Worm (Caenorhabditis elegans) whole organism, young adult: ENCODE measurements around the gene T26H5.8.

Experiments
- F22D6.2 ChIP-seq: sonication (generic microtip); optimal IDR thresholded peaks from 2 replicates; lab custom pipeline; 2016; ENCODE audit warnings: mild to moderate bottlenecking, missing genetic modification characterization, missing compliant biosample characterization
- F23B12.7 ChIP-seq: sonication (generic microtip); optimal IDR thresholded peaks from 2 replicates; lab custom pipeline; 2017; ENCODE audit warnings: missing genetic modification characterization, mild to moderate bottlenecking, missing compliant biosample characterization, antibody characterized with exemption, moderate library complexity; ENCODE audit not compliant: insufficient read depth
- ceh-79 ChIP-seq: sonication (generic microtip); optimal IDR thresholded peaks from 2 replicates; lab custom pipeline; 2017; ENCODE audit warnings: mild to moderate bottlenecking, missing genetic modification characterization, missing compliant biosample characterization
- dox-1 ChIP-seq: fragments of 200-800 bp; sonication (Bioruptor generic); IDR thresholded peaks from 2 replicates; pipeline ENCODE4 v1.3.6; 2022; ENCODE audit warnings: missing genetic modification reagents, missing genetic modification characterization, missing compliant biosample characterization
- dpl-1 ChIP-seq: fragments of 150-350 bp; optimal IDR thresholded peaks from 2 replicates; lab custom pipeline; 2014; ENCODE audit warnings: missing biosample characterization, missing genetic modification reagents, missing genetic modification characterization
- efl-1 ChIP-seq: fragments of 150-350 bp; optimal IDR thresholded peaks from 2 replicates; lab custom pipeline; 2014; ENCODE audit warnings: missing biosample characterization, missing genetic modification reagents, missing genetic modification characterization
- ets-4 ChIP-seq: fragments of 200-800 bp; sonication (Bioruptor generic); optimal IDR thresholded peaks from 2 replicates; lab custom pipeline; 2018; ENCODE audit warnings: mild to moderate bottlenecking, missing genetic modification characterization, missing compliant biosample characterization
- hlh-12 ChIP-seq: sonication (generic microtip); optimal IDR thresholded peaks from 2 replicates; lab custom pipeline; 2016; ENCODE audit warnings: missing genetic modification characterization, missing compliant biosample characterization
- hmg-1.2 ChIP-seq: fragments of 200-800 bp; sonication (Bioruptor generic); IDR thresholded peaks from 2 replicates; pipeline ENCODE4 v1.3.6; 2022; ENCODE audit warnings: missing genetic modification reagents, missing genetic modification characterization, missing compliant biosample characterization
- hrde-1 ChIP-seq: sonication (generic microtip); optimal IDR thresholded peaks from 2 replicates; lab custom pipeline; 2016; ENCODE audit warnings: missing genetic modification characterization, mild to moderate bottlenecking, missing compliant biosample characterization, moderate library complexity, missing genotype, missing genetic modification reagents, borderline replicate concordance
- nhr-120 ChIP-seq: fragments of 200-800 bp; sonication (Bioruptor generic); IDR thresholded peaks from 2 replicates; pipeline ENCODE4 v1.3.6; 2022; ENCODE audit warnings: missing genetic modification characterization, missing compliant biosample characterization
- pha-4 ChIP-seq: fragments of 150-350 bp; sonication (generic microtip); optimal IDR thresholded peaks from 2 replicates; lab custom pipeline; 2014; ENCODE audit warnings: missing biosample characterization, missing genetic modification reagents, missing genetic modification characterization
- snpc-4 ChIP-seq, 5 experiments: fragments of 150-350 bp in 1 of 5; sonication (generic microtip) in 4 of 5; optimal IDR thresholded peaks; 2 replicates each; lab custom pipeline; 2014 to 2018; ENCODE audit warnings: missing genetic modification characterization in 5 of 5, missing biosample characterization in 3 of 5, antibody characterized with exemption in 2 of 5, mild to moderate bottlenecking in 2 of 5, missing compliant biosample characterization in 2 of 5, missing genotype in 2 of 5, moderate library complexity in 2 of 5, missing genetic modification reagents in 1 of 5
- xnd-1 ChIP-seq: sonication (generic microtip); optimal IDR thresholded peaks from 2 replicates; lab custom pipeline; 2016; ENCODE audit warnings: missing genotype, missing genetic modification reagents, missing genetic modification characterization, missing compliant biosample characterization

DNA sequence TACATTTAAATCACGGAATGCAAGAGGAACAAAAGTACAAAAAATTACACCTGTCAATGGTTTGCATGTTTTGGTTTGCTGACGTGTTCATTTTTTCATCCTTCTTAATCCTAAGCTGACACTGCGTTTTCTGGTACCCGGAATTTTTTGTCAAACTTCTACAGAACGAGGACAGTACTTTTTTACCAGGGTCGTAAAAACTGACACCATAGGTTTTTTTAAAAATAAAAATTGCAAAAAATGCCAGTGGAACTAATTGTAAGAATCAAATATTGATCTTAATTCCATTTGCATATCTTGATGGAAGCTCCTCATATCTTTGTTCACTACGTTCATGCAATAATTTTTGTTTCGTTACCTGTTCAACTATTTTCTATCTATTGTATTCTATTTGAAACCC, 27.7 kb downstream of the T26H5.8 start, which contains the start of gene srh-258:
- no peak for TF ChIP-seq snpc-4 (GFP tag; optimal IDR thresholded peaks at IDR 0.05; lab: Kevin White, UChicago)
- TF ChIP-seq snpc-4 (tag; optimal IDR thresholded peaks at IDR 0.05; lab: Kevin White, UChicago) = no peak
- TF ChIP-seq hlh-12 (tag; lab: Kevin White, UChicago) = no peak
- TF ChIP-seq hrde-1 (tag; lab: Kevin White, UChicago) = no peak
- no peak for TF ChIP-seq F23B12.7
- no peak for TF ChIP-seq dpl-1 (GFP tag; lab: Kevin White, UChicago)
- TF ChIP-seq hmg-1.2 (GFP tag; lab: Robert Waterston, UW) = no peak
- no peak for TF ChIP-seq dox-1 (GFP tag; lab: Robert Waterston, UW)
- TF ChIP-seq ceh-79 = no peak
- TF ChIP-seq efl-1 (GFP tag; lab: Kevin White, UChicago) = no peak
- TF ChIP-seq xnd-1 (tag; lab: Kevin White, UChicago) = no peak
- TF ChIP-seq ets-4 (GFP tag; lab: Kevin White, UChicago) = no peak
- no peak for TF ChIP-seq nhr-120 (GFP tag; lab: Robert Waterston, UW)
- TF ChIP-seq pha-4 = no peak
- no peak for TF ChIP-seq F22D6.2 (tag; lab: Kevin White, UChicago)
